Fruit fly (Drosophila melanogaster) Kc167 (cell line): ENCODE data around the gene MESR3.

ENCODE experiments used
- Myc ChIP-seq: fragments of >200 bp; optimal IDR thresholded peaks from 2 replicates; lab custom pipeline; 2017; ENCODE audit warnings: missing external identifiers
- Sin3A ChIP-seq: fragments of >200 bp; optimal IDR thresholded peaks from 2 replicates; lab custom pipeline; 2018; ENCODE audit warnings: missing external identifiers
- h ChIP-seq: fragments of >200 bp; optimal IDR thresholded peaks from 3 replicates; lab custom pipeline; 2018; ENCODE audit warnings: missing external identifiers
- insv ChIP-seq: fragments of >200 bp; optimal IDR thresholded peaks from 3 replicates; lab custom pipeline; 2018; ENCODE audit warnings: missing external identifiers
- psq ChIP-seq: fragments of >200 bp; optimal IDR thresholded peaks from 2 replicates; lab custom pipeline; 2017; ENCODE audit warnings: missing external identifiers
- ttk ChIP-seq: sonication (Bioruptor generic); optimal IDR thresholded peaks from 2 replicates; lab custom pipeline; 2017; ENCODE audit warnings: missing external identifiers

dm6 chr2L:18630611-18631221 lies 13.7 kb downstream of the MESR3 start:
- TF ChIP-seq Myc (lab: Kevin White, UChicago) (no peak), h (lab: Kevin White, UChicago) (no peak), psq (lab: Kevin White, UChicago) (no peak), insv (lab: Kevin White, UChicago) (no peak), ttk (no peak), Sin3A (lab: Kevin White, UChicago) (no peak)
